Worm (Caenorhabditis elegans): Measurements from ENCODE around the gene nlp-29.

- TF ChIP-seq ztf-11 (tag; optimal IDR thresholded peaks at IDR 0.05) = no peak
- TF ChIP-seq blmp-1 (tag; optimal IDR thresholded peaks at IDR 0.05) = no peak
- no peak for TF ChIP-seq zip-8 (tag; optimal IDR thresholded peaks at IDR 0.05)
- TF ChIP-seq sptf-1 (tag; optimal IDR thresholded peaks at IDR 0.05) = no peak
- TF ChIP-seq cnd-1 (tag; optimal IDR thresholded peaks at IDR 0.05) = no peak
- no peak for TF ChIP-seq lin-13 (tag; optimal IDR thresholded peaks at IDR 0.05)
- no peak for TF ChIP-seq snpc-4 (tag; optimal IDR thresholded peaks at IDR 0.05)
- TF ChIP-seq unc-62 (GFP tag; optimal IDR thresholded peaks at IDR 0.05) = no peak
- TF ChIP-seq mab-5 (tag; optimal IDR thresholded peaks at IDR 0.05) = no peak
- no peak for TF ChIP-seq nhr-2 (tag; optimal IDR thresholded peaks at IDR 0.05)
- TF ChIP-seq nhr-12 (tag; optimal IDR thresholded peaks at IDR 0.05) = no peak
Measured at ce11 chrV:4016780-4017179, 32.6 kb downstream of the nlp-29 start, which contains the start of gene srw-89.

Measured in whole organism, mixed stage, embryonic.